Worm (Caenorhabditis elegans): ENCODE results near the gene dsb-3.

- TF ChIP-seq him-1 (tag; optimal IDR thresholded peaks at IDR 0.05) (no peak), W03F9.2 (tag; optimal IDR thresholded peaks at IDR 0.05) (no peak)
Measured at ce11 chrIV:7757245-7757644, 2.2 kb downstream of the dsb-3 start, which contains the start of gene C46A5.4.

Data from whole organism, L4/young adult.